Fruit fly (Drosophila melanogaster): ENCODE data around the gene CG32599.

DNA sequence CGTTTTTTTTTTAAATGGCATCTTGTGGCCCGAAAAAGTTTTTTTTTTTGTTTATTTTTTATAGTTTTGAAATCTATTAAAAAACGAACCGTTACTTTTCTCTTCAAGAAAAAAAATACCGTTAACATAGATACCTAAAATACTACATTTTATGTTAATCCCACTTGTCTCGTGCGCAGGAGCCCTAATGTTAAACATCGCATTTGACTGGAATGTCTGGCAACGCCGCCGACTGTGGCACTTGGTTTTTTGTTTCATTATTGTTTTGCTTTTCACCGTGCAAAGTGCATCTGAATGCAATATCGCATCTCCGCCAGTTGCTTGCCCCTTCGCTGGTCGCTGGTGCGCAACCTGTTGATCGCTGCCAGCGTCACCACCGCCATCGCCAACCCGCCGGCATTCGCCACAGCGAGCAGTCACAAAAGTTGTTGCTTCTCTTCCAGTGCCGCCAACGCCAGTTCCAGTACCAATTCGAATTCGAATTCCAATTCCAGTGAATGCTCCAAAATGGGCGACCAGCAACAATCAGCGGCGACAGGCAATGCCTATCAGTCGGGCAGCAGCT lies 43.4 kb upstream of the CG32599 start, which contains the start of gene CG11590:
- TF ChIP-seq EcR (GFP tag; optimal IDR thresholded peaks at IDR 0.05) (no peak), CG8301 (tag; optimal IDR thresholded peaks at IDR 0.05) (no peak), CG13204 (GFP tag; optimal IDR thresholded peaks at IDR 0.05) (no peak), fd96Ca (GFP tag; IDR thresholded peaks at IDR 0.05) (0 out of 3 replicates have a peak, but pooled peaks have one; percentile 23), Snoo (tag; optimal IDR thresholded peaks at IDR 0.05) (no peak), CG32121 (GFP tag; IDR thresholded peaks at IDR 0.05) (no peak), Pif1B (GFP tag; optimal IDR thresholded peaks at IDR 0.05) (no peak), CG8159 (tag; optimal IDR thresholded peaks at IDR 0.05) (no peak), CG14655 (GFP tag; optimal IDR thresholded peaks at IDR 0.05) (no peak), gl (tag; optimal IDR thresholded peaks at IDR 0.05) (no peak), CG17806 (tag; optimal IDR thresholded peaks at IDR 0.05) (no peak), rn (GFP tag; IDR thresholded peaks at IDR 0.05) (no peak)

All from whole organism, pupa.